Worm (Caenorhabditis elegans): ENCODE results near the gene gcy-18.

ce11 chrIV:12840348-12840747, 19.5 kb upstream of the gcy-18 start:
- TF ChIP-seq snpc-3.4 (tag; optimal IDR thresholded peaks at IDR 0.05) (no peak), bed-1 (GFP tag; IDR thresholded peaks at IDR 0.05) (no peak), Y53G8AR.9 (GFP tag; conservative IDR thresholded peaks at IDR 0.05) (no peak), F52B5.7 (tag; optimal IDR thresholded peaks at IDR 0.05) (no peak), ceh-27 (GFP tag; optimal IDR thresholded peaks at IDR 0.05) (no peak), lin-54 (GFP tag; optimal IDR thresholded peaks at IDR 0.05) (no peak), hmg-1.2 (GFP tag; IDR thresholded peaks at IDR 0.05) (peak; percentile 17; the same call in 1 of the 2 replicates), cebp-1 (GFP tag; IDR thresholded peaks at IDR 0.05) (no peak), cebp-1 (tag; optimal IDR thresholded peaks at IDR 0.05) (peak; percentile 45)

All from whole organism, young adult.